Fruit fly (Drosophila melanogaster) whole organism, wandering third instar larva: ENCODE data around the gene CG6839.
A peak's percentile ranks its signal among the peaks of the same experiment; 100 is the strongest.

ENCODE experiments used
- Abd-B ChIP-seq: fragments of >200 bp; optimal IDR thresholded peaks from 2 replicates; lab custom pipeline; 2017; ENCODE audit warnings: missing biosample characterization, missing genetic modification characterization
- CG32264 ChIP-seq: fragments of 200-800 bp; sonication (Bioruptor generic); optimal IDR thresholded peaks from 2 replicates; lab custom pipeline; 2016; ENCODE audit warnings: missing biosample characterization, missing genetic modification characterization
- CG9705 ChIP-seq: fragments of 200-800 bp; sonication (Bioruptor generic); optimal IDR thresholded peaks from 2 replicates; lab custom pipeline; 2018; ENCODE audit warnings: missing biosample characterization, mild to moderate bottlenecking, missing genetic modification characterization
- CrebA ChIP-seq: fragments of 200-800 bp; sonication (Bioruptor generic); optimal IDR thresholded peaks from 2 replicates; lab custom pipeline; 2016; ENCODE audit warnings: missing biosample characterization, mild to moderate bottlenecking, missing genetic modification characterization, borderline replicate concordance
- Dfd ChIP-seq: fragments of >200 bp; optimal IDR thresholded peaks from 2 replicates; lab custom pipeline; 2017; ENCODE audit warnings: missing biosample characterization, missing genetic modification characterization
- Dif ChIP-seq: fragments of 200-275, 200-300 bp; sonication (Bioruptor generic); optimal IDR thresholded peaks from 2 replicates; lab custom pipeline; 2018; ENCODE audit warnings: missing biosample characterization, missing genetic modification characterization; ENCODE audit not compliant: partially characterized antibody
- GATAd ChIP-seq: sonication (Bioruptor generic); optimal IDR thresholded peaks from 2 replicates; lab custom pipeline; 2016; ENCODE audit warnings: missing biosample characterization, missing genetic modification characterization
- HLH106 ChIP-seq: fragments of 200-800 bp; optimal IDR thresholded peaks from 3 replicates; lab custom pipeline; 2019; ENCODE audit warnings: missing biosample characterization, mild to moderate bottlenecking, missing genetic modification characterization, moderate library complexity
- Hnf4 ChIP-seq: fragments of 200-800 bp; sonication (Bioruptor generic); optimal IDR thresholded peaks from 2 replicates; lab custom pipeline; 2016; ENCODE audit warnings: missing biosample characterization, mild to moderate bottlenecking, missing genetic modification characterization
- Hr78 ChIP-seq: fragments of >200 bp; optimal IDR thresholded peaks from 2 replicates; lab custom pipeline; 2017; ENCODE audit warnings: missing biosample characterization, missing genetic modification characterization
- Hr83 ChIP-seq: fragments of 200-300 bp; sonication (Bioruptor generic); optimal IDR thresholded peaks from 2 replicates; lab custom pipeline; 2016; ENCODE audit warnings: missing biosample characterization, mild to moderate bottlenecking, missing genetic modification characterization, moderate library complexity; ENCODE audit not compliant: poor library complexity, severe bottlenecking
- Jra ChIP-seq: sonication (Bioruptor generic); optimal IDR thresholded peaks from 2 replicates; lab custom pipeline; 2016; ENCODE audit warnings: missing biosample characterization, missing genetic modification characterization
- Mio ChIP-seq: sonication (Bioruptor generic); optimal IDR thresholded peaks from 2 replicates; lab custom pipeline; 2016; ENCODE audit warnings: missing biosample characterization, missing genetic modification characterization
- Myc ChIP-seq: fragments of >200 bp; optimal IDR thresholded peaks from 2 replicates; lab custom pipeline; 2017
- N ChIP-seq: fragments of >200 bp; optimal IDR thresholded peaks from 2 replicates; lab custom pipeline; 2018; ENCODE audit warnings: missing biosample characterization, missing external identifiers, missing genetic modification characterization
- OdsH ChIP-seq: fragments of 200-800 bp; sonication (Bioruptor generic); optimal IDR thresholded peaks from 2 replicates; lab custom pipeline; 2016; ENCODE audit warnings: missing biosample characterization, mild to moderate bottlenecking, missing genetic modification characterization
- Rel ChIP-seq, 2 experiments: fragments of 200-800 bp; sonication (Bioruptor generic) in 1 of 2; optimal IDR thresholded peaks; 2 replicates in 1 of 2; 3 replicates in 1 of 2; lab custom pipeline; 2016 to 2019; ENCODE audit warnings: mild to moderate bottlenecking in 2 of 2, missing biosample characterization in 2 of 2, missing genetic modification characterization in 2 of 2, moderate library complexity in 1 of 2
- Sp1 ChIP-seq: fragments of 200-800 bp; sonication (Bioruptor generic); optimal IDR thresholded peaks from 3 replicates; lab custom pipeline; 2019; ENCODE audit warnings: missing biosample characterization, mild to moderate bottlenecking, missing genetic modification characterization, moderate library complexity
- Vsx2 ChIP-seq: fragments of 200-300, 225-300 bp; sonication (Bioruptor generic); optimal IDR thresholded peaks from 2 replicates; lab custom pipeline; 2018; ENCODE audit warnings: missing biosample characterization, missing genetic modification characterization; ENCODE audit not compliant: partially characterized antibody
- br ChIP-seq: fragments of 200-800 bp; sonication (Bioruptor generic); optimal IDR thresholded peaks from 2 replicates; lab custom pipeline; 2016; ENCODE audit warnings: missing biosample characterization, missing genetic modification characterization
- brk ChIP-seq: fragments of 200-800 bp; sonication (Bioruptor generic); optimal IDR thresholded peaks from 2 replicates; lab custom pipeline; 2016; ENCODE audit warnings: missing biosample characterization, mild to moderate bottlenecking, missing genetic modification characterization
- dl ChIP-seq, 2 experiments: fragments of 175-275, 200-275 bp in 1 of 2; fragments of 200-275 bp in 1 of 2; sonication (Bioruptor generic); optimal IDR thresholded peaks; lab custom pipeline; 2018; ENCODE audit warnings: mild to moderate bottlenecking in 2 of 2, missing biosample characterization in 2 of 2, missing genetic modification characterization in 2 of 2, moderate library complexity in 2 of 2; ENCODE audit not compliant: partially characterized antibody in 2 of 2, insufficient read depth in 1 of 2
- dmrt93B ChIP-seq: fragments of 200-800 bp; sonication (Bioruptor generic); optimal IDR thresholded peaks from 2 replicates; lab custom pipeline; 2018; ENCODE audit warnings: missing biosample characterization, mild to moderate bottlenecking, missing genetic modification characterization
- dsf ChIP-seq: sonication (Bioruptor generic); optimal IDR thresholded peaks from 2 replicates; lab custom pipeline; 2016; ENCODE audit warnings: missing biosample characterization, missing genetic modification characterization, borderline replicate concordance
- ey ChIP-seq: fragments of 200-800 bp; sonication (Bioruptor generic); optimal IDR thresholded peaks from 2 replicates; lab custom pipeline; 2016; ENCODE audit warnings: missing biosample characterization, missing genetic modification characterization
- foxo ChIP-seq, 2 experiments: fragments of 200-800 bp; sonication (Bioruptor generic); optimal IDR thresholded peaks; 2 replicates in 1 of 2; 3 replicates in 1 of 2; lab custom pipeline; 2016 to 2017; ENCODE audit warnings: missing biosample characterization in 2 of 2, missing genetic modification characterization in 2 of 2
- fru ChIP-seq: fragments of 200-800 bp; sonication (Bioruptor generic); optimal IDR thresholded peaks from 3 replicates; lab custom pipeline; 2016; ENCODE audit warnings: missing biosample characterization, mild to moderate bottlenecking, missing genetic modification characterization
- h ChIP-seq: fragments of 200-800 bp; sonication (Bioruptor generic); optimal IDR thresholded peaks from 3 replicates; lab custom pipeline; 2016; ENCODE audit warnings: missing biosample characterization, mild to moderate bottlenecking, missing genetic modification characterization
- jim ChIP-seq: fragments of 175-275, 200-325 bp; sonication (Bioruptor generic); optimal IDR thresholded peaks from 2 replicates; lab custom pipeline; 2016; ENCODE audit warnings: missing biosample characterization, mild to moderate bottlenecking, missing genetic modification characterization
- lola ChIP-seq: fragments of >200 bp; optimal IDR thresholded peaks from 2 replicates; lab custom pipeline; 2017; ENCODE audit warnings: missing biosample characterization, missing genetic modification characterization
- pan ChIP-seq: fragments of >200 bp; optimal IDR thresholded peaks from 2 replicates; lab custom pipeline; 2017
- psq ChIP-seq: fragments of 200-800 bp; sonication (Bioruptor generic); optimal IDR thresholded peaks from 3 replicates; lab custom pipeline; 2017; ENCODE audit warnings: missing biosample characterization, mild to moderate bottlenecking, missing genetic modification characterization, moderate library complexity
- rgr ChIP-seq: fragments of 200-800 bp; sonication (Bioruptor generic); optimal IDR thresholded peaks from 3 replicates; lab custom pipeline; 2016; ENCODE audit warnings: missing biosample characterization, mild to moderate bottlenecking, missing genetic modification characterization
- sage ChIP-seq: fragments of 200-800 bp; sonication (Bioruptor generic); optimal IDR thresholded peaks from 2 replicates; lab custom pipeline; 2016; ENCODE audit warnings: missing biosample characterization, mild to moderate bottlenecking, missing genetic modification characterization
- sv ChIP-seq: fragments of 200-800 bp; sonication (Bioruptor generic); optimal IDR thresholded peaks from 3 replicates; lab custom pipeline; 2016; ENCODE audit warnings: missing biosample characterization, missing genetic modification characterization
- tai ChIP-seq: sonication (Bioruptor generic); optimal IDR thresholded peaks from 2 replicates; lab custom pipeline; 2016; ENCODE audit warnings: missing biosample characterization, missing genetic modification characterization
- usp ChIP-seq: fragments of >200 bp; optimal IDR thresholded peaks from 2 replicates; lab custom pipeline; 2017; ENCODE audit warnings: missing biosample characterization, missing genetic modification characterization
- woc ChIP-seq: sonication (Bioruptor generic); optimal IDR thresholded peaks from 2 replicates; lab custom pipeline; 2016; ENCODE audit warnings: missing biosample characterization, mild to moderate bottlenecking, missing genetic modification characterization

CG6839 gene

DNA sequence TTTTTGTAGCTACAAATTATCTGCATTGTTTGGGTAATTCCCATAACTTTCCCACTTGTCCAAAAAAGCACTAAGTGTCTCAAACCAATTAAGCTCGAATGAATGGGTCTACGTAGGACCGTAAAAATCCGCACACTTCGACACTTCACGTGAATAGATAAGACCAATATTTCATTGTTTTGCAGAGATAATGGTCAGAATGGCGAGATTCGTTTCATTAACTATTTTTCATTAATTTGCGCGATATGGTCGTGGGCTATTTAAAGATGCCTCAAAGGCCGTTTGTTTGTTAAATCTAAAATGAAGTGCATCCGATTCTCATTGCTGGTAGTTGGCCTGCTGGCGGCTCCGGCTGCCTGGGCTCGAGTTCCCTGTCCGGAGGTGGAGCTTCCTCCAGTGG lies at the start of gene CG6839:
CG6839 (plus strand) TSS at position 301 of the 400 bp plus-strand sequence.
- TF ChIP-seq brk (GFP tag; lab: Kevin White, UChicago) (no peak), Dfd (GFP tag; lab: Kevin White, UChicago) (no peak), dmrt93B (GFP tag; lab: Kevin White, UChicago) (no peak), Vsx2 (GFP tag; lab: Kevin White, UChicago) (no peak), tai (GFP tag; lab: Kevin White, UChicago) (no peak), N (GFP tag; lab: Kevin White, UChicago) (no peak), ey (GFP tag; lab: Kevin White, UChicago) (no peak), h (no peak), usp (GFP tag; lab: Kevin White, UChicago) (no peak), Hr78 (GFP tag; lab: Kevin White, UChicago) (no peak), br (no peak), Myc (lab: Kevin White, UChicago) (no peak), Sp1 (GFP tag; lab: Kevin White, UChicago) (no peak), sage (GFP tag; lab: Kevin White, UChicago) (no peak), CG32264 (GFP tag; lab: Kevin White, UChicago) (no peak), Rel (GFP tag; optimal IDR thresholded peaks at IDR 0.05; lab: Kevin White, UChicago) (no peak), Rel (tag; optimal IDR thresholded peaks at IDR 0.05; lab: Kevin White, UChicago) (no peak), foxo (GFP tag; optimal IDR thresholded peaks at IDR 0.05; lab: Kevin White, UChicago) (no peak), Abd-B (GFP tag; lab: Kevin White, UChicago) (no peak), lola (GFP tag; lab: Kevin White, UChicago) (no peak), dl (GFP tag; optimal IDR thresholded peaks at IDR 0.05; lab: Kevin White, UChicago; ENCODE audit: insufficient read depth in 1 of 2, partially characterized antibody in 2 of 2) (no peak)

DNA sequence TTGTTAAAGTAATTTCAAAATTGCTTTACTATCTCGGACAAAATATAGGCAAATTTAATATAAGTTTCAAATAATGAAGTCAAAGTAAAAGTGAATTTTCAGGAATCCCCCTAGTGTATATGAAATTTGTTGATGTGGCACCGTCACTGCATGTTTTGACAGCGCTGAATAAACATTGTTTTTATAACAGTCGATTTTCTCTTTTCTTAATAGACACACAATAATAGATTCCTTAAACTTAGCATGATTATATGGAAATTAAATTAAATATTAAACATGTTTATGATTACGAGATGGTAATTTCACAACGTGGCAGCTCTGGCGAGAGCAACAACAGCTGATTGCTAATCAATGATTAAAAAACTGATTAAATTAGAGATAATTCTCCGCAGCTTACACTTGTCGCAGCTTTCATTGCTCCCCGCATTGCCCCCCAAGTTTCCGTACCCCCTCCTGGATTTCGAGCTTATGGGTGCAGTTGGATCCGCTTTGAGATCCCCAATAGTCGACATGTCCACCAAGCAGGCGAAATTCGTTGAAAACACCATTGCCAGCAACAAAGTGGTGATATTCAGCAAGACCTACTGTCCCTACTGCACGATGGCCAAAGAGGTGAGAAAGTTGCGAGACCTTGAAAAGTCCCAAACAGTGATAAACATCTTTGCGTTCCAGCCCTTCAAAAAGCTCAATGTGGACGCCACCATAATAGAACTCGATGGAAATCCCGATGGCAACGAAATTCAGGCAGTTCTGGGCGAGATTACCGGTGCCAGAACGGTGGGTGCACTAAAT lies 48.1 kb upstream of the CG6839 start, which contains the start of gene Grx1:
Grx1 (plus strand) TSS at position 196 of the 792 bp plus-strand sequence.
- peak in 1 of 2 experiments; percentile 75 for TF ChIP-seq foxo (GFP tag; optimal IDR thresholded peaks at IDR 0.05; lab: Kevin White, UChicago)
- TF ChIP-seq Abd-B (GFP tag; lab: Kevin White, UChicago), result no peak
- peak; percentile 60 for TF ChIP-seq h
- TF ChIP-seq brk (GFP tag; lab: Kevin White, UChicago), result peak; percentile 79
- no peak for TF ChIP-seq N (GFP tag; lab: Kevin White, UChicago)
- TF ChIP-seq sage (GFP tag; lab: Kevin White, UChicago), result no peak
- TF ChIP-seq HLH106 (tag; lab: Kevin White, UChicago), result peak; percentile 56
- TF ChIP-seq dl (GFP tag; optimal IDR thresholded peaks at IDR 0.05; lab: Kevin White, UChicago; ENCODE audit: insufficient read depth in 1 of 2, partially characterized antibody in 2 of 2), result no peak
- TF ChIP-seq CrebA, result no peak
- TF ChIP-seq jim, result no peak
- no peak for TF ChIP-seq Dif (GFP tag; lab: Kevin White, UChicago)
- peak; percentile 25 for TF ChIP-seq br
- peak; percentile 63 for TF ChIP-seq Jra (GFP tag; lab: Kevin White, UChicago)
- TF ChIP-seq lola (GFP tag; lab: Kevin White, UChicago), result no peak
- TF ChIP-seq woc (GFP tag; lab: Kevin White, UChicago), result no peak
- no peak for TF ChIP-seq tai (GFP tag; lab: Kevin White, UChicago)
- TF ChIP-seq Hr83 (GFP tag; lab: Kevin White, UChicago), result no peak
- TF ChIP-seq sv, result peak; percentile 68
- TF ChIP-seq Myc (lab: Kevin White, UChicago), result no peak
- peak; percentile 55 for TF ChIP-seq OdsH (GFP tag; lab: Kevin White, UChicago)
- peak; percentile 24 for TF ChIP-seq CG9705 (GFP tag; lab: Kevin White, UChicago)
- no peak for TF ChIP-seq Rel (GFP tag; optimal IDR thresholded peaks at IDR 0.05; lab: Kevin White, UChicago)
- TF ChIP-seq Rel (tag; optimal IDR thresholded peaks at IDR 0.05; lab: Kevin White, UChicago), result peak; percentile 91
- no peak for TF ChIP-seq Dfd (GFP tag; lab: Kevin White, UChicago)
- TF ChIP-seq dsf (GFP tag; lab: Kevin White, UChicago), result peak; percentile 39
- peak; percentile 27 for TF ChIP-seq psq (GFP tag; lab: Kevin White, UChicago)
- peak; percentile 46 for TF ChIP-seq ey (GFP tag; lab: Kevin White, UChicago)
- TF ChIP-seq rgr (GFP tag; lab: Kevin White, UChicago), result peak; percentile 63
- no peak for TF ChIP-seq dmrt93B (GFP tag; lab: Kevin White, UChicago)
- no peak for TF ChIP-seq Vsx2 (GFP tag; lab: Kevin White, UChicago)
- TF ChIP-seq Mio (GFP tag; lab: Kevin White, UChicago), result no peak
- peak; percentile 66 for TF ChIP-seq Hnf4
- TF ChIP-seq pan (lab: Kevin White, UChicago), result no peak
- peak; percentile 43 for TF ChIP-seq Sp1 (GFP tag; lab: Kevin White, UChicago)
- peak; percentile 35 for TF ChIP-seq CG32264 (GFP tag; lab: Kevin White, UChicago)
- no peak for TF ChIP-seq usp (GFP tag; lab: Kevin White, UChicago)
- TF ChIP-seq Hr78 (GFP tag; lab: Kevin White, UChicago), result no peak
- peak; percentile 49 for TF ChIP-seq fru (GFP tag; lab: Kevin White, UChicago)
- peak; percentile 58 for TF ChIP-seq GATAd
- TF ChIP-seq, all 38 proteins: peak for 19
